Worm (Caenorhabditis elegans): ENCODE measurements around the gene phlp-2.

DNA sequence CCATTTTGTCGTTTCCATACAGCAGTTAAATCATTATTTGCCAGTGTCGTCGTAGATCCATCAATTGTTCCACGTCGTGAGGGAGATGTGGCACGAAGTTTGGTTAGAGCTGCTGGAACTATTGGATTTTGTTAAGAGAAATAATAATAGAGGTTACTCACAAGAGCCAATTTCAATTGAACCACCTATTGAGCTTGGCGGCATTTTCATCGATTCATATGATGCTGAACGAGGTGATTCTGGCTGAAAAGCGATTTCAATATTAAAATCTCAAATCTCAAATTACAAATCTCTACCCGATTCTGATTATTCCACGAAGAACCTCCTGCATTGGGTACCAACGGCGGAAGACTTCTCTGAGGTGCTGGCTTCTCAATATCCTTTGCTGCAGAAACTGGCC is 48.6 kb downstream of the phlp-2 start:
- TF ChIP-seq snpc-4 (GFP tag; optimal IDR thresholded peaks at IDR 0.05) (no peak), snpc-4 (tag; optimal IDR thresholded peaks at IDR 0.05) (no peak), snpc-3.4 (tag; optimal IDR thresholded peaks at IDR 0.05) (no peak), madf-10 (tag; optimal IDR thresholded peaks at IDR 0.05) (no peak), nfya-1 (tag; optimal IDR thresholded peaks at IDR 0.05; ENCODE audit: borderline replicate concordance, insufficient read depth) (no peak), bed-2 (GFP tag; IDR thresholded peaks at IDR 0.05) (no peak), lag-1 (GFP tag; IDR thresholded peaks at IDR 0.05) (no peak), ZK185.1 (tag; optimal IDR thresholded peaks at IDR 0.05; ENCODE audit: poor library complexity, severe bottlenecking) (no peak), die-1 (tag; optimal IDR thresholded peaks at IDR 0.05) (no peak), dox-1 (GFP tag; IDR thresholded peaks at IDR 0.05) (no peak), mes-4 (tag; optimal IDR thresholded peaks at IDR 0.05) (no peak), ama-1 (optimal IDR thresholded peaks at IDR 0.05) (no peak), ama-1 (GFP tag; optimal IDR thresholded peaks at IDR 0.05) (no peak), nhr-80 (tag; optimal IDR thresholded peaks at IDR 0.05) (no peak)
